Worm (Caenorhabditis elegans): ENCODE measurements around the gene sulp-2.

The sulp-2 gene

DNA sequence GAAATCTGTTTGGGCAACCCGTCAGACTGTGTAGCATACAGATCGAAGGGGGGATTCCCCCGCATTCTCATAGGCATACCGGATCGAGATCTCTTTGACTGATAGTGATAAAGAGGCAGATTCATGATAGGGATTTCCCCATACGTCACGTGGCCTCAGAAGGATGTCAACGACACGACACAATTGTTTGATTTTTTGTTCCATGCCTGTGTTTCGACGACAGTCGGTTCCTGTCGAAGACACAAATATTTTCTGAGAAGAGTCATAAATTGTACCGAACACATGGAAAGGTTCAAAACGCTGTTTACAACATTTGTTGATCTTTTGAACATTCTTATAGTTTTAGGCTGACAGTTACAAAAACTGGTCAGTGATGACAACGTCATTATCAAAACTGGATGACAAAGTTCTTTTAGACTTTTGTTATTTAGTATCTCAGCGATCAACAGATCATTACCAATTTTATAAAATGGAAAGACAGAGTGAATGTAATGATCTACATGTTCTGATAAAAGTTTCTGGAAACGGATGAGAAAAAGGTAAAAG, 29.4 kb upstream of the sulp-2 start (continued):
- TF ChIP-seq lin-39 (tag; optimal IDR thresholded peaks at IDR 0.05): no peak
- no peak for TF ChIP-seq pag-3 (tag; optimal IDR thresholded peaks at IDR 0.05; ENCODE audit: borderline replicate concordance, insufficient read depth)
- no peak for TF ChIP-seq C34B4.2 (tag; optimal IDR thresholded peaks at IDR 0.05)
- no peak for TF ChIP-seq ceh-90 (tag; optimal IDR thresholded peaks at IDR 0.05)
- TF ChIP-seq efl-1 (optimal IDR thresholded peaks at IDR 0.05): no peak
- peak in 1 of 2 experiments; percentile 76 for TF ChIP-seq efl-1 (GFP tag; optimal IDR thresholded peaks at IDR 0.05 in 1 of 2)
- no peak for TF ChIP-seq nhr-28 (tag; optimal IDR thresholded peaks at IDR 0.05)
- no peak for TF ChIP-seq egl-13 (tag; optimal IDR thresholded peaks at IDR 0.05)
- TF ChIP-seq ztf-11 (tag; optimal IDR thresholded peaks at IDR 0.05): no peak
- no peak for TF ChIP-seq lsy-2 (tag; optimal IDR thresholded peaks at IDR 0.05)
- TF ChIP-seq jun-1 (tag; optimal IDR thresholded peaks at IDR 0.05): no peak
- no peak for TF ChIP-seq swsn-7 (tag; optimal IDR thresholded peaks at IDR 0.05)
- no peak for TF ChIP-seq ceh-63 (GFP tag; optimal IDR thresholded peaks at IDR 0.05)
- TF ChIP-seq nhr-71 (tag; optimal IDR thresholded peaks at IDR 0.05): peak; percentile 60
- TF ChIP-seq lin-13 (GFP tag; optimal IDR thresholded peaks at IDR 0.05): no peak
- no peak for TF ChIP-seq unc-62 (GFP tag; optimal IDR thresholded peaks at IDR 0.05)
- TF ChIP-seq nhr-84 (tag; optimal IDR thresholded peaks at IDR 0.05): no peak
- TF ChIP-seq unc-98 (GFP tag; IDR thresholded peaks at IDR 0.05): no peak
- TF ChIP-seq blmp-1 (tag; optimal IDR thresholded peaks at IDR 0.05): peak; percentile 73
- TF ChIP-seq ces-1 (GFP tag; optimal IDR thresholded peaks at IDR 0.05): no peak
- TF ChIP-seq aha-1 (tag; optimal IDR thresholded peaks at IDR 0.05): no peak
- TF ChIP-seq xbp-1 (tag; optimal IDR thresholded peaks at IDR 0.05): no peak
- no peak for TF ChIP-seq ceh-82 (tag; optimal IDR thresholded peaks at IDR 0.05)
- no peak for TF ChIP-seq lir-3 (tag; optimal IDR thresholded peaks at IDR 0.05; ENCODE audit: poor library complexity)
- no peak for TF ChIP-seq nhr-47 (tag; optimal IDR thresholded peaks at IDR 0.05)
- TF ChIP-seq lin-15B (tag; optimal IDR thresholded peaks at IDR 0.05): no peak
- no peak for TF ChIP-seq hpl-2 (GFP tag; optimal IDR thresholded peaks at IDR 0.05)
- no peak for TF ChIP-seq nhr-11 (tag; optimal IDR thresholded peaks at IDR 0.05)
- TF ChIP-seq fos-1 (tag; optimal IDR thresholded peaks at IDR 0.05): no peak
- TF ChIP-seq lin-35 (GFP tag; optimal IDR thresholded peaks at IDR 0.05): peak in 1 of 2 experiments; percentile 15
- TF ChIP-seq nhr-12 (tag; optimal IDR thresholded peaks at IDR 0.05): no peak
- TF ChIP-seq mdl-1 (tag; optimal IDR thresholded peaks at IDR 0.05): peak in 1 of 2 experiments; percentile 61

DNA sequence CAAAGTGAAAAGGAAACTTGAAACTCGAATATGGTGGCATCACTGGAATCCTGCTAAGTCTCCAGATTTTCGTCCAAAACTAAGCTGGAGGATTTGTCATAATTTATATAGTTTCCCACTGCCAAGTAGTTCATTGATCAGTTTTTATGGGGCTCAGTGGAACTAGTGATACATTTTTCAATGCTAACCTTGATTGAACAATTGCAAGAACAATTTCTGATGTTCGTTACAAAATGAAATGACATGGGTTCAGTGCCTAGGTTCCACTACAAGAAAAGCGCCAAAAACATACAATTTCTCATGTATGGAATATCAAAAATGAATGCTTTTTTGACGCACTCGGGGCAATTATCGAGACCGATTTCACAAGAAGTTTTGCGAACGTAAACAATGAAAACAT, 22.7 kb upstream of the sulp-2 start:
- no peak for TF ChIP-seq fkh-8 (tag; optimal IDR thresholded peaks at IDR 0.05)

DNA sequence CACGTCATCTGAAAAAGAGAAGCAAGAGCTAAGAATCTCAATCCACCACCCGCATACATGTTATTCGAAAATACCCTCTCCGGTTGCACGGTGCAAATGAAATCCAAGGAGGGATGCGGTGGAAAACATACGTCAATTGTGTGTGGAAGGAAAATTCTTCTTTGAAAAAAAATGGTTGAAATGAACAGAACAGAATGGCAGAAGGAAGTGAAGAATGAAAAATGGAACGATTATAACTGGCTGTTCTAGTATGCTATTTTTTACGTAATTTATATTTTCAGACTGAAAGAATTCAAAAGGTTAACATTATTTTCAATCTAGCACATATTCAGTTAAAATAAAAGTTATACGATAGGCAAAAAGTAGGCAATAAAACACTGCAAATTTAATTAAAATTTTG, 16.9 kb upstream of the sulp-2 start:
- TF ChIP-seq dsc-1 (tag; optimal IDR thresholded peaks at IDR 0.05) (no peak), efl-1 (optimal IDR thresholded peaks at IDR 0.05) (no peak), efl-1 (GFP tag; optimal IDR thresholded peaks at IDR 0.05 in 1 of 2) (peak in 1 of 2 experiments; percentile 4), nhr-84 (tag; optimal IDR thresholded peaks at IDR 0.05) (no peak), lir-3 (tag; optimal IDR thresholded peaks at IDR 0.05; ENCODE audit: poor library complexity) (no peak), hlh-17 (GFP tag; optimal IDR thresholded peaks at IDR 0.05; ENCODE audit: borderline replicate concordance) (no peak), egl-13 (tag; optimal IDR thresholded peaks at IDR 0.05) (no peak)

DNA sequence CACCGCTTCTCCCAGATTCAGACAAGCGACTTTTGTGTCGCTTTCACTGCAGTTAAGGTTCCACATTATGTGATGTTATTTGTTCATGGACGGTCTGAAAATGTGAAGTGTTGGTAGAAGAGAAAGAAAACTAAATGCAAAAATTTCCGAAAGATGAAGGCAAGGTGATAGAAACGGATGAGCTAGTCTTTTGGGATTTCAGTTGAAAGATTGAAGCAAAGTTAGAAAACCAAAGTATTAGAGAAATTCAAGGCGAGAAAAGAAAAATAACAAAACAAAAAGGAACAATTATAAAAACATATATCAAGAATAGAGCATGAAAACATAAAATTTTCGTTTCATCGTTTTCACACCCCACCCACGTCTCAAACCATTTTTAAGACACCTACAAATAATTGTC, 12.0 kb upstream of the sulp-2 start, which contains the start of gene octr-1:
TSS of gene octr-1 (minus strand) at position 101 of the 400 bp plus-strand sequence.
- TF ChIP-seq ceh-82 (tag; optimal IDR thresholded peaks at IDR 0.05) (no peak), unc-30 (tag; optimal IDR thresholded peaks at IDR 0.05) (no peak), fkh-4 (tag; optimal IDR thresholded peaks at IDR 0.05; ENCODE audit: borderline replicate concordance) (no peak), ceh-90 (tag; optimal IDR thresholded peaks at IDR 0.05) (no peak)

Measured in whole organism, L1 larva.